Worm (Caenorhabditis elegans): ENCODE data around the gene pho-13.

DNA sequence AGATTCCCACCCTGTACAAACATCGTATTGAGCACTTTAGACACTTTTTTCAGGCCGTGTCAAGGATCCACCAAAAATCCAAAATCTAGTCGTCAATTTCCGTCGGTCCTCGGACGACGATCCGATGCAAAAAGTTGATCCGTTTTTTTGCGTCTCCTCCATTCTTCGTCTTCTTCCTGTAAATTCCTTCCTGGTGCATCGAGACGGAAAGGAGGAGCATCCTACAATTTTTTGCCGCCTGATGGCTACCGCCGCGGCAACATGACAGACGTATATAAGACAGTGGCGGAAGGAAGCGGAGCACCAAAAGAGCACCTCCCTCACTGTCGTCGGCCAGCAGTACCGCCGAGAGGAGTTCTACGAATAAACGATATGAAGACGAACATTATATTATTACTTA is 6.0 kb downstream of the pho-13 start, which contains the start of gene appg-2:
- TF ChIP-seq W03F9.2 (tag; optimal IDR thresholded peaks at IDR 0.05) (no peak), dao-5 (tag; optimal IDR thresholded peaks at IDR 0.05) (no peak), him-1 (tag; optimal IDR thresholded peaks at IDR 0.05) (no peak)

Data from whole organism, L4/young adult.